Worm (Caenorhabditis elegans): ENCODE measurements around the gene Y69H2.10.

Y69H2.10 gene

ce11 chrV:18725858-18726257 is 55.7 kb downstream of the Y69H2.10 start:
- no peak for TF ChIP-seq him-1 (tag; optimal IDR thresholded peaks at IDR 0.05)
- TF ChIP-seq zfh-2 (GFP tag; conservative IDR thresholded peaks at IDR 0.05) = 0 out of 2 replicates have a peak, but pooled peaks have one; percentile 23

DNA sequence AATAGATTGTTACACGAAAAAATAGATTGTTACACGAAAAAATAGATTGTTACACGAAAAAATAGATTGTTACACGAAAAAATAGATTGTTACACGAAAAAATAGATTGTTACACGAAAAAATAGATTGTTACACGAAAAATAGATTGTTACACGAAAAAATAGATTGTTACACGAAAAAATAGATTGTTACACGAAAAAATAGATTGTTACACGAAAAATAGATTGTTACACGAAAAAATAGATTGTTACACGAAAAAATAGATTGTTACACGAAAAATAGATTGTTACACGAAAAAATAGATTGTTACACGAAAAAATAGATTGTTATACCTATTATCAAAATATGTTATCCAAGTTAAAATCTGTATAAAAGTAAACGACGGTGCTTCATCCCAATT is 58.2 kb downstream of the Y69H2.10 start:
- TF ChIP-seq egrh-3 (GFP tag; IDR thresholded peaks at IDR 0.05) = peak; percentile 93

ce11 chrV:18729324-18729924 is 59.3 kb downstream of the Y69H2.10 start, which contains the start of gene asp-19:
Gene asp-19 (minus strand): TSS chrV:18729374.
- no peak for TF ChIP-seq snpc-4 (GFP tag; optimal IDR thresholded peaks at IDR 0.05)
- peak in 1 of 4 experiments; percentile 51 for TF ChIP-seq snpc-4 (tag; optimal IDR thresholded peaks at IDR 0.05)
- TF ChIP-seq hrde-1 (tag; optimal IDR thresholded peaks at IDR 0.05; ENCODE audit: borderline replicate concordance) = no peak
- no peak for TF ChIP-seq lin-54 (GFP tag; optimal IDR thresholded peaks at IDR 0.05)
- TF ChIP-seq F33H1.4 (GFP tag; IDR thresholded peaks at IDR 0.05) = no peak
- TF ChIP-seq mxl-1 (tag; optimal IDR thresholded peaks at IDR 0.05) = no peak
- TF ChIP-seq T26A5.8 (tag; optimal IDR thresholded peaks at IDR 0.05) = no peak
- no peak for TF ChIP-seq C17E4.6 (GFP tag; IDR thresholded peaks at IDR 0.05)
- TF ChIP-seq ztf-28 (GFP tag; IDR thresholded peaks at IDR 0.05) = no peak
- no peak for TF ChIP-seq bed-2 (GFP tag; IDR thresholded peaks at IDR 0.05)
- no peak for TF ChIP-seq cebp-2 (GFP tag; IDR thresholded peaks at IDR 0.05)
- no peak for TF ChIP-seq ceh-27 (GFP tag; optimal IDR thresholded peaks at IDR 0.05)
- TF ChIP-seq F57C9.4 (tag; optimal IDR thresholded peaks at IDR 0.05) = no peak
- no peak for TF ChIP-seq egl-44 (GFP tag; IDR thresholded peaks at IDR 0.05)
- TF ChIP-seq aptf-2 (GFP tag; conservative IDR thresholded peaks at IDR 0.05) = no peak
- no peak for TF ChIP-seq somi-1 (GFP tag; optimal IDR thresholded peaks at IDR 0.05)
- no peak for TF ChIP-seq tbx-9 (tag; optimal IDR thresholded peaks at IDR 0.05; ENCODE audit: borderline replicate concordance)
- TF ChIP-seq zfh-2 (GFP tag; conservative IDR thresholded peaks at IDR 0.05) = peak; percentile 65

DNA sequence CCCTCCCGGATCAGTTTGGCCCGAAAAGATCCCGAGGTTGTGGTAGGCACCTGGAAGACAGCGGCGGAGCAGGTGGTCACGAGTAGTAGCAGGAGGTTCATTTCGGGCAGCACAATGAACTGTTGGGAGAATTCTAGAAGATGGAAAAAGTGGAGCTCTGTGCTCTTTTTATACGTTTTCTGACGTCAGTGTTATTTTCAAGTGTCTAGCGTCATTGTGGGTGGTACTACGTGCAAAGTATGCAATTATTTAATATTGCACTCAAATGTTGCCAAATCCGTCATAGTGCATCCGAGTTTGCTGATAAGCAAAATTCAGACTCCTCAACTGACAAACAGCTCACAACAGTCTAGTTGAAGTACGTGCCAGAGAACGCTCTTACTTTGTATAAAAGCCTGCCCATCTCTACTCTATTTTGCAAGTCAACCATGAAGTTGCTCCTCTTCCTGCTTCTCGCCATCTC is 61.5 kb downstream of the Y69H2.10 start, which contains the start of the genes asp-18 and scl-19:
Gene asp-18, minus strand, starts transcription at position 101 of the 463 bp plus-strand sequence.
Gene scl-19, plus strand, starts transcription at position 413 of the 463 bp plus-strand sequence.
- TF ChIP-seq lin-26 (GFP tag; IDR thresholded peaks at IDR 0.05) (no peak), nfya-2 (GFP tag; IDR thresholded peaks at IDR 0.05) (0 out of 2 replicates have a peak, but pooled peaks have one; percentile 24)

DNA sequence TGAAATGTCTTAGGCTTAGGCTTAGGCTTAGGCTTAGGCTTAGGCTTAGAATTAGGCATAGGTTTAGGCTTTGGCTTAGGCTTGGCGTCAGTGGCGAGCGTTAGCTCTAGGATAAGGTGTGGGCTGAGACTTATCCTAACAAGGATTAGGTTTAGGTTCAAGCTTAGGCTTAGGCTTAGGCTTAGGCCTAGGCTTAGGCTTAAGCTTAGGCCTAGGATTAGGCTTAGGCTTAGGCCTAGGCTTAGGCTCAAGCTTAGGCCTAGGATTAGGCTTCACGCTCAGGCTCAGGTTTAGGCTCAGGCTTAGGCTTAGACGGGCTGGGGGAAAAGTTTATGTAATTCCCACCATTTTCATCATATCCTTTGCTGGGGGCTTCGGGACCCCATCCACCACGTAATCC is 63.8 kb downstream of the Y69H2.10 start:
- TF ChIP-seq nhr-120 (GFP tag; IDR thresholded peaks at IDR 0.05) = no peak
- no peak for TF ChIP-seq F49E8.2 (tag; optimal IDR thresholded peaks at IDR 0.05; ENCODE audit: insufficient read depth)
- TF ChIP-seq nfya-2 (GFP tag; IDR thresholded peaks at IDR 0.05) = no peak
- TF ChIP-seq T07F8.4 (tag; optimal IDR thresholded peaks at IDR 0.05) = no peak
- TF ChIP-seq F37B4.10 (GFP tag; IDR thresholded peaks at IDR 0.05) = no peak

All from whole organism, young adult.